Fruit fly (Drosophila melanogaster): Measurements from ENCODE around the gene Ance-2.

The Ance-2 gene

DNA sequence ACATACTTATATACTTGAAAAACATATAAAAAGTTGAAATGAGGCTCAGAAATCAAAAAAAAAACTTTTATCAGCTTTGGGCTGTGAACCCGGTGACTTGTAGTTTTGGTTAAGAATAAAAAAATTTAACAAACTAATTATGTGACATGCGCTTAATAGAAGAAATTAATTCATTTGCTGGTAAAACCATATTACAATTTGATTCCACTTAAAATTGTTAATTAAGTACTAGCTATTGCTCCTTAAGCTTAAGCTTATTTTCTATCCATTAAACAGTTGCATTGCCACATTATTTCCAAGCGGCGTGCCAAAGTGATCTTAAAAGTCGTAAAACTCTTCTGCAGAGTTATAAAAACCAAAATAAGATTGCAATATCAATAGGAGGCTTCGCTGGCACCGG lies 14.9 kb downstream of the Ance-2 start:
- TF ChIP-seq Sin3A (optimal IDR thresholded peaks at IDR 0.05) (no peak), ttk (optimal IDR thresholded peaks at IDR 0.05) (no peak), h (optimal IDR thresholded peaks at IDR 0.05) (no peak), psq (optimal IDR thresholded peaks at IDR 0.05) (no peak), insv (optimal IDR thresholded peaks at IDR 0.05) (no peak), Myc (optimal IDR thresholded peaks at IDR 0.05) (no peak)

DNA sequence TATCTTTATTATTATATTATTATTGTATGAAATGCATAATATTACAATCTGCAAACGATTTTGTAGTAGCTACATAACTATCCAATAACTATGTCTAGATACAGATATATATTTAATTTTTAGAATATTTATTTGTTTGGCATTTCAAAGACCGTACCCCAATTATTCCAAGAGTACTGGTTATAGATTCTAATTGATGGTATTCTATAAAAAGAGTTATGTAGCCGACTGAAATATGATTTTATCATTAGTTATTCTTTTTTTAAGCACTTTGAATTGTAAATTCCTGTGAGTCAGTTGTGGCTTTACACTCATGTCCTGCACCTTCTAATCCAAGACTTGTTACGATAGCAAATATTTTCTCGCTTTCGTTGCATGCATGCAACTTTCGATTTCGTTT lies 16.6 kb downstream of the Ance-2 start:
- TF ChIP-seq h (optimal IDR thresholded peaks at IDR 0.05), result no peak
- no peak for TF ChIP-seq insv (optimal IDR thresholded peaks at IDR 0.05)
- TF ChIP-seq Sin3A (optimal IDR thresholded peaks at IDR 0.05), result no peak
- no peak for TF ChIP-seq Myc (optimal IDR thresholded peaks at IDR 0.05)
- no peak for TF ChIP-seq ttk (optimal IDR thresholded peaks at IDR 0.05)
- no peak for TF ChIP-seq psq (optimal IDR thresholded peaks at IDR 0.05)

DNA sequence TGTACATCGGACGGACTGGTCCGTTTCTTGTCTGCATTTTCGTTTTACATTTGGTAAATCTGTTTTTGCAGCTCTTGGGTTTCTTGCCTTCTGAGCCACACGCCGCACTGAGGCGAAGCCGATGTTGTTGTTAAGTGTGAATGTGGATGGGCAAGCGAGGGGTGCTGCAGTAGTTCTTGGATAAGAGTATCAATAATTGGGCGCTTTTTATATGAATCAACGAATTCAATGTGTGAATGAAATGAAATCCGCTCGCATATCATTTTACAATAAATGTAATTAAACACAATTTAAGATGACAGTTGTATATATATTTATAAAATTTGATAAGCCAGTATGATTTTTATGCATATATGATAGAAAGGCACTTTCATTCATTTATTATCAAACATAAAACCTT lies 19.3 kb downstream of the Ance-2 start:
- TF ChIP-seq ttk (optimal IDR thresholded peaks at IDR 0.05) (no peak), insv (optimal IDR thresholded peaks at IDR 0.05) (no peak), h (optimal IDR thresholded peaks at IDR 0.05) (no peak), psq (optimal IDR thresholded peaks at IDR 0.05) (no peak), Myc (optimal IDR thresholded peaks at IDR 0.05) (no peak)

- no peak for TF ChIP-seq ttk (optimal IDR thresholded peaks at IDR 0.05)
These were observed 22.2 kb downstream of the Ance-2 start, which contains the start of gene CG42711 for dm6 chr2L:13931318-13931717. CG42711 (minus strand) TSS chr2L:13931362.

DNA sequence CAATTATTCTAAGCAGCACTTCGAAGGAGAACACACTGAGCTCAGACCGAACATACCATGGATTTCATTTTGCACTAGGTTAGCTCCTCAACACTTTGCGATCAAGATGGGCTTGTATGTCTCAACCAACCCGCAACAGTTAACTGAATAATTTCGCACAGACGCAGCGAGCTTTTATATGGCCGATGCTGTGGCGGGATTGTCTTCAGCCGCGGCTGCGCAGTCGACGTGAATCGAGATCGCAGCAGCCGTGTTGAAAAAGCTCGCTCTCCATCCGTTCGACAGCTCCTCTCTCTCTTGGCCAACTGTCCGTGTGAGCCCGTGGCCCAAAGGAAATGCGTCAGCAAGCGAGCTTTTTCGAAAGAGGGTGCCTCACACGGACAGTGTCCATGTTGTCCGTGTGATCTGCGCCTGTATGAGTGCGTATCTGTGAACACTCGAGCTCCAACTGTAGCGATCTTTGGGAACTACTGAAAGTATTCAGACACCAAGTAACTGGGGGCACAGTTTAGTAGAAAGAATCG lies 25.5 kb downstream of the Ance-2 start, which contains the start of gene Vajk2:
TSS of gene Vajk2 (minus strand) at position 151 of the 524 bp plus-strand sequence.
- TF ChIP-seq h (optimal IDR thresholded peaks at IDR 0.05) (no peak), Sin3A (optimal IDR thresholded peaks at IDR 0.05) (no peak), psq (optimal IDR thresholded peaks at IDR 0.05) (no peak), ttk (optimal IDR thresholded peaks at IDR 0.05) (no peak), Myc (optimal IDR thresholded peaks at IDR 0.05) (no peak), insv (optimal IDR thresholded peaks at IDR 0.05) (no peak)

dm6 chr2L:13947476-13947875 lies 38.3 kb downstream of the Ance-2 start, which contains the start of gene Vajk3:
Vajk3 (minus strand) TSS chr2L:13947476.
- TF ChIP-seq psq (optimal IDR thresholded peaks at IDR 0.05), result no peak
- no peak for TF ChIP-seq h (optimal IDR thresholded peaks at IDR 0.05)
- no peak for TF ChIP-seq ttk (optimal IDR thresholded peaks at IDR 0.05)
- TF ChIP-seq insv (optimal IDR thresholded peaks at IDR 0.05), result no peak
- TF ChIP-seq Sin3A (optimal IDR thresholded peaks at IDR 0.05), result no peak
- TF ChIP-seq Myc (optimal IDR thresholded peaks at IDR 0.05), result no peak

- TF ChIP-seq Sin3A (optimal IDR thresholded peaks at IDR 0.05) (no peak), psq (optimal IDR thresholded peaks at IDR 0.05) (no peak), h (optimal IDR thresholded peaks at IDR 0.05) (no peak), Myc (optimal IDR thresholded peaks at IDR 0.05) (no peak)
These were observed 40.7 kb downstream of the Ance-2 start for dm6 chr2L:13949789-13950188.

- TF ChIP-seq ttk (optimal IDR thresholded peaks at IDR 0.05) (no peak), Sin3A (optimal IDR thresholded peaks at IDR 0.05) (no peak), insv (optimal IDR thresholded peaks at IDR 0.05) (no peak)
These were observed 46.6 kb downstream of the Ance-2 start for dm6 chr2L:13955775-13956174.

DNA sequence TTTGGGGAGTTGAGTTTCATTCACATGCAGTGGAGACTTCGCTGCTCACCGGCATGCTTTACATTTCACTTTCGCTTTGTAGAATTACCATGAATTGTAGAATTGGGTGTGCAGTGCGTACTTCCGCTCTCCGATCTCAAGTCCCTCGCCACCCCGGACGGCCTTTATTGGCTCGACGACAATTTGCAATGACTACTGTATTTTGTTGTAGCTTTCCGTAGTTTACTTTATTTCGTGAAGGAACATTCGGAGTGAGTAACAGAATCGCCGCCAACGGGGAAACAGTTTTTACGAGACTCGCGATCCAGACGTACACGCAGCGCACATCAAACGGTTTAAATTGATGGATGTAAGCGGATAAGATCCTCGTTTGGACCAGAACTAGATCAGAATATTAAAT lies 48.1 kb downstream of the Ance-2 start, which contains the start of gene NimA:
TSS of gene NimA (plus strand) at position 301 of the 400 bp plus-strand sequence.
- TF ChIP-seq Myc (optimal IDR thresholded peaks at IDR 0.05) (no peak), Sin3A (optimal IDR thresholded peaks at IDR 0.05) (no peak), insv (optimal IDR thresholded peaks at IDR 0.05) (no peak), ttk (optimal IDR thresholded peaks at IDR 0.05) (no peak), h (optimal IDR thresholded peaks at IDR 0.05) (no peak)

dm6 chr2L:13960399-13960798 lies 51.3 kb downstream of the Ance-2 start:
- TF ChIP-seq h (optimal IDR thresholded peaks at IDR 0.05), result no peak
- TF ChIP-seq Sin3A (optimal IDR thresholded peaks at IDR 0.05), result no peak
- no peak for TF ChIP-seq insv (optimal IDR thresholded peaks at IDR 0.05)
- TF ChIP-seq ttk (optimal IDR thresholded peaks at IDR 0.05), result no peak

Data from Kc167 (cell line).